Fruit fly (Drosophila melanogaster) whole organism, embryonic: Measurements from ENCODE around the gene Gpdh3.

ENCODE experiments used
- Abd-B ChIP-seq: fragments of 200-800 bp; sonication (Bioruptor generic); optimal IDR thresholded peaks from 2 replicates; lab custom pipeline; 2018; ENCODE audit warnings: missing biosample characterization, mild to moderate bottlenecking, missing genetic modification characterization, moderate library complexity
- Blimp-1 ChIP-seq: fragments of 200-800 bp; sonication (Bioruptor generic); optimal IDR thresholded peaks from 3 replicates; lab custom pipeline; 2018; ENCODE audit warnings: missing biosample characterization, missing genetic modification characterization, mild to moderate bottlenecking, moderate library complexity, missing genetic modification reagents
- CG10321 ChIP-seq: fragments of 200-800 bp; sonication (Bioruptor generic); IDR thresholded peaks from 2 replicates; pipeline ENCODE4 v1.3.6; 2022; ENCODE audit warnings: missing biosample characterization, missing genetic modification characterization
- CG11247 ChIP-seq: fragments of 200-800 bp; sonication (Bioruptor generic); IDR thresholded peaks from 2 replicates; pipeline ENCODE4 v1.3.6; 2022; ENCODE audit warnings: missing biosample characterization, missing genetic modification characterization
- CG12071 ChIP-seq: fragments of 200-800 bp; sonication (Bioruptor generic); optimal IDR thresholded peaks from 3 replicates; lab custom pipeline; 2018; ENCODE audit warnings: missing biosample characterization, mild to moderate bottlenecking, missing genetic modification characterization
- CG12391 ChIP-seq: fragments of 200-800 bp; sonication (Bioruptor generic); optimal IDR thresholded peaks from 3 replicates; lab custom pipeline; 2018; ENCODE audit warnings: missing biosample characterization, mild to moderate bottlenecking, missing genetic modification characterization, moderate library complexity
- CG12942 ChIP-seq: fragments of 200-800 bp; sonication (Bioruptor generic); optimal IDR thresholded peaks from 3 replicates; lab custom pipeline; 2016; ENCODE audit warnings: missing biosample characterization, missing genetic modification characterization
- CG13894 ChIP-seq: fragments of 200-800 bp; sonication (Bioruptor generic); optimal IDR thresholded peaks from 3 replicates; lab custom pipeline; 2018; ENCODE audit warnings: missing biosample characterization, mild to moderate bottlenecking, missing genetic modification characterization, moderate library complexity
- CG15269 ChIP-seq: fragments of 200-800 bp; sonication (Bioruptor generic); optimal IDR thresholded peaks from 2 replicates; lab custom pipeline; 2018; ENCODE audit warnings: missing biosample characterization, mild to moderate bottlenecking, missing genetic modification characterization, moderate library complexity
- CG16815 ChIP-seq: fragments of 200-800 bp; sonication (Bioruptor generic); optimal IDR thresholded peaks from 3 replicates; lab custom pipeline; 2017; ENCODE audit warnings: missing biosample characterization, mild to moderate bottlenecking, missing genetic modification characterization
- CG2120 ChIP-seq: fragments of 200-800 bp; sonication (Bioruptor generic); optimal IDR thresholded peaks from 3 replicates; lab custom pipeline; 2016; ENCODE audit warnings: missing biosample characterization, missing genetic modification characterization
- CG32767 ChIP-seq: fragments of 200-800 bp; sonication (Bioruptor generic); IDR thresholded peaks from 2 replicates; pipeline ENCODE4 v1.3.6; 2022; ENCODE audit warnings: missing biosample characterization, missing genetic modification characterization
- CG3281 ChIP-seq: fragments of 200-800 bp; sonication (Bioruptor generic); optimal IDR thresholded peaks from 3 replicates; lab custom pipeline; 2017; ENCODE audit warnings: missing biosample characterization, mild to moderate bottlenecking, missing genetic modification characterization
- CG6654 ChIP-seq: fragments of 200-800 bp; sonication (Bioruptor generic); optimal IDR thresholded peaks from 2 replicates; lab custom pipeline; 2017; ENCODE audit warnings: missing biosample characterization, mild to moderate bottlenecking, missing genetic modification characterization
- CG8944 ChIP-seq: fragments of 200-800 bp; sonication (Bioruptor generic); optimal IDR thresholded peaks from 3 replicates; lab custom pipeline; 2016; ENCODE audit warnings: missing biosample characterization, missing genetic modification characterization
- CG9876 ChIP-seq: fragments of 200-800 bp; sonication (Bioruptor generic); optimal IDR thresholded peaks from 2 replicates; lab custom pipeline; 2016; ENCODE audit warnings: missing biosample characterization, missing genetic modification characterization
- D ChIP-seq, 2 experiments: fragments of 200-800 bp in 1 of 2; fragments of >200 bp in 1 of 2; sonication (Bioruptor generic) in 1 of 2; optimal IDR thresholded peaks; 2 replicates in 1 of 2; 3 replicates in 1 of 2; lab custom pipeline; 2017; ENCODE audit warnings: mild to moderate bottlenecking in 1 of 2, missing biosample characterization in 1 of 2, missing genetic modification characterization in 1 of 2, missing genetic modification reagents in 1 of 2
- D19A ChIP-seq: fragments of 200-800 bp; optimal IDR thresholded peaks from 3 replicates; lab custom pipeline; 2019; ENCODE audit warnings: missing biosample characterization, mild to moderate bottlenecking, missing genetic modification characterization, moderate library complexity
- Dll ChIP-seq: fragments of 200-800 bp; sonication (Bioruptor generic); IDR thresholded peaks from 4 replicates; pipeline ENCODE4 v1.3.6; 2022; ENCODE audit warnings: missing biosample characterization, missing genetic modification characterization; ENCODE audit not compliant: partially characterized antibody
- HLH3B ChIP-seq: fragments of 200-800 bp; sonication (Bioruptor generic); IDR thresholded peaks from 2 replicates; pipeline ENCODE4 v1.3.6; 2022; ENCODE audit warnings: missing biosample characterization, missing genetic modification characterization
- HmgZ ChIP-seq: fragments of 200-800 bp; sonication (Bioruptor generic); optimal IDR thresholded peaks from 2 replicates; lab custom pipeline; 2018; ENCODE audit warnings: missing biosample characterization, mild to moderate bottlenecking, missing genetic modification characterization
- Hr78 ChIP-seq, 2 experiments: fragments of 200-800 bp in 1 of 2; fragments of >200 bp in 1 of 2; sonication (Bioruptor generic) in 1 of 2; optimal IDR thresholded peaks; 2 replicates each; lab custom pipeline; 2017 to 2019; ENCODE audit warnings: missing biosample characterization in 2 of 2, missing genetic modification characterization in 2 of 2, mild to moderate bottlenecking in 1 of 2, moderate library complexity in 1 of 2
- Jarid2 ChIP-seq: fragments of 200-800 bp; sonication (Bioruptor generic); optimal IDR thresholded peaks from 3 replicates; lab custom pipeline; 2017; ENCODE audit warnings: mild to moderate bottlenecking, missing biosample characterization, missing genetic modification reagents, missing genetic modification characterization
- Lpt ChIP-seq: fragments of >200 bp; optimal IDR thresholded peaks from 2 replicates; lab custom pipeline; 2018; ENCODE audit warnings: missing biosample characterization, missing genetic modification characterization
- MESR4 ChIP-seq: fragments of 200-800 bp; sonication (Bioruptor generic); optimal IDR thresholded peaks from 2 replicates; lab custom pipeline; 2018; ENCODE audit warnings: missing biosample characterization, mild to moderate bottlenecking, missing genetic modification characterization, moderate library complexity
- Meics ChIP-seq: fragments of 200-800 bp; sonication (Bioruptor generic); optimal IDR thresholded peaks from 2 replicates; lab custom pipeline; 2017; ENCODE audit warnings: missing biosample characterization, mild to moderate bottlenecking, missing genetic modification characterization
- Oaz ChIP-seq: fragments of 200-800 bp; sonication (Bioruptor generic); IDR thresholded peaks from 2 replicates; pipeline ENCODE4 v1.3.6; 2022; ENCODE audit warnings: missing biosample characterization, missing genetic modification characterization
- Six4 ChIP-seq: fragments of 200-800 bp; sonication (Bioruptor generic); optimal IDR thresholded peaks from 2 replicates; lab custom pipeline; 2016; ENCODE audit warnings: missing biosample characterization, missing genetic modification characterization
- Sry-β ChIP-seq: fragments of 200-800 bp; sonication (Bioruptor generic); optimal IDR thresholded peaks from 2 replicates; lab custom pipeline; 2018; ENCODE audit warnings: missing biosample characterization, mild to moderate bottlenecking, missing genetic modification characterization, moderate library complexity
- Stat92E ChIP-seq, 3 experiments: fragments of >200 bp in 2 of 3; fragments of 200-800 bp in 1 of 3; sonication (Bioruptor generic) in 1 of 3; optimal IDR thresholded peaks; 2 replicates each; lab custom pipeline; 2017 to 2019; ENCODE audit warnings: missing biosample characterization in 3 of 3, missing genetic modification characterization in 3 of 3, mild to moderate bottlenecking in 1 of 3, moderate library complexity in 1 of 3
- al ChIP-seq: fragments of 200-800 bp; sonication (Bioruptor generic); IDR thresholded peaks from 2 replicates; pipeline ENCODE4 v1.3.6; 2022; ENCODE audit warnings: missing biosample characterization, missing genetic modification characterization
- ase ChIP-seq: fragments of 200-800 bp; sonication (Bioruptor generic); IDR thresholded peaks from 3 replicates; pipeline ENCODE4 v1.3.6; 2022; ENCODE audit warnings: missing biosample characterization, missing genetic modification characterization
- bbx ChIP-seq: fragments of 200-800 bp; sonication (Bioruptor generic); IDR thresholded peaks from 2 replicates; pipeline ENCODE4 v1.3.6; 2022; ENCODE audit warnings: missing biosample characterization, missing genetic modification characterization; ENCODE audit not compliant: partially characterized antibody
- dysf ChIP-seq: fragments of 200-800 bp; sonication (Bioruptor generic); IDR thresholded peaks from 3 replicates; pipeline ENCODE4 v1.3.6; 2022; ENCODE audit warnings: missing biosample characterization, missing genetic modification characterization
- eyg ChIP-seq: fragments of 200-800 bp; sonication (Bioruptor generic); optimal IDR thresholded peaks from 3 replicates; lab custom pipeline; 2016; ENCODE audit warnings: missing biosample characterization, missing genetic modification characterization
- fu2 ChIP-seq: fragments of 200-800 bp; sonication (Bioruptor generic); optimal IDR thresholded peaks from 2 replicates; lab custom pipeline; 2016; ENCODE audit warnings: missing biosample characterization, missing genetic modification characterization
- hkb ChIP-seq, 2 experiments: fragments of 200-800 bp in 1 of 2; fragments of >200 bp in 1 of 2; sonication (Bioruptor generic) in 1 of 2; IDR thresholded peaks in 1 of 2; optimal IDR thresholded peaks in 1 of 2; 2 replicates each; pipeline versions ENCODE4 v1.3.6 to Lab custom; 2017 to 2022; ENCODE audit warnings: missing biosample characterization in 1 of 2, missing genetic modification characterization in 1 of 2
- jumu ChIP-seq: fragments of 200-800 bp; sonication (Bioruptor generic); optimal IDR thresholded peaks from 3 replicates; lab custom pipeline; 2016; ENCODE audit warnings: missing biosample characterization, missing genetic modification characterization
- mam ChIP-seq: fragments of 200-800 bp; sonication (Bioruptor generic); optimal IDR thresholded peaks from 3 replicates; lab custom pipeline; 2016; ENCODE audit warnings: missing biosample characterization, missing genetic modification characterization
- onecut ChIP-seq: fragments of 200-800 bp; sonication (Bioruptor generic); IDR thresholded peaks from 2 replicates; pipeline ENCODE4 v1.3.6; 2022; ENCODE audit warnings: missing biosample characterization, missing genetic modification characterization
- peb ChIP-seq: fragments of 200-800 bp; sonication (Bioruptor generic); IDR thresholded peaks from 2 replicates; pipeline ENCODE4 v1.3.6; 2022; ENCODE audit warnings: missing biosample characterization, missing genetic modification characterization
- phol ChIP-seq: fragments of 200-800 bp; sonication (Bioruptor generic); optimal IDR thresholded peaks from 3 replicates; lab custom pipeline; 2018; ENCODE audit warnings: missing biosample characterization, mild to moderate bottlenecking, missing genetic modification characterization, moderate library complexity
- ro ChIP-seq: fragments of 200-800 bp; sonication (Bioruptor generic); IDR thresholded peaks from 2 replicates; pipeline ENCODE4 v1.3.6; 2022; ENCODE audit warnings: missing biosample characterization, missing genetic modification characterization
- sens-2 ChIP-seq: fragments of 200-800 bp; sonication (Bioruptor generic); IDR thresholded peaks from 2 replicates; pipeline ENCODE4 v1.3.6; 2022; ENCODE audit warnings: missing biosample characterization, missing genetic modification characterization
- slou ChIP-seq: fragments of 200-800 bp; sonication (Bioruptor generic); optimal IDR thresholded peaks from 3 replicates; lab custom pipeline; 2016; ENCODE audit warnings: missing biosample characterization, missing genetic modification characterization
- stc ChIP-seq: fragments of 200-800 bp; sonication (Bioruptor generic); IDR thresholded peaks from 2 replicates; pipeline ENCODE4 v1.3.6; 2022; ENCODE audit warnings: missing biosample characterization, missing genetic modification characterization
- trem ChIP-seq: fragments of 200-800 bp; optimal IDR thresholded peaks from 3 replicates; lab custom pipeline; 2019; ENCODE audit warnings: missing biosample characterization, mild to moderate bottlenecking, missing genetic modification characterization, moderate library complexity
- tx ChIP-seq: fragments of 200-800 bp; sonication (Bioruptor generic); optimal IDR thresholded peaks from 2 replicates; lab custom pipeline; 2016; ENCODE audit warnings: missing biosample characterization, missing genetic modification characterization
- unpg ChIP-seq: fragments of 200-800 bp; sonication (Bioruptor generic); optimal IDR thresholded peaks from 3 replicates; lab custom pipeline; 2018; ENCODE audit warnings: missing biosample characterization, mild to moderate bottlenecking, missing genetic modification characterization, moderate library complexity
- wdn ChIP-seq: fragments of 200-800 bp; sonication (Bioruptor generic); IDR thresholded peaks from 2 replicates; pipeline ENCODE4 v1.3.6; 2022; ENCODE audit warnings: missing biosample characterization, missing genetic modification characterization

Gene Gpdh3

DNA sequence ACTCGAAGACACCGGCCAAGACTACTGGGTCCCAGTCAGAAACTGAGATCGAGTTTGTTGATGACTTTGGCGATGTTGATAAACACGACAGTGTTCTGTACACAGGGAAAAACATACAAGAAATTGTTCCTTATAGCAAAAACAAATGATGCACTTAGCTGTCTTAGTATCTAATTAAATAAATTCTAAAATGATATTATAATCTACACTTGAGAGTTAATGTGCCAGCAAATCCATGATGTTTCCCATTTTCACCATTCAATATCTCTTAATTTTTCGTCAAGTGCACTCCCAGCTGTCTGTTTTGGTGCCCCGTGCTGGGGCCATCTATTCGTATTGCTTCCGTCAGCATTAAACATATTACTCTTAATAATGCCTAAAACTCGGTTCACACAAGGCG is 18.4 kb downstream of the Gpdh3 start (continued):
- TF ChIP-seq hkb (optimal IDR thresholded peaks at IDR 0.05; lab: Kevin White, UChicago) (no peak), hkb (GFP tag; IDR thresholded peaks at IDR 0.05; lab: Robert Waterston, UW) (peak; percentile 51; the same call in 1 of the 2 replicates), unpg (no peak), al (GFP tag; lab: Robert Waterston, UW) (peak; percentile 28; the same call in 1 of the 2 replicates), CG9876 (GFP tag; lab: Kevin White, UChicago) (no peak), bbx (GFP tag; lab: Robert Waterston, UW) (no peak), onecut (GFP tag; lab: Robert Waterston, UW) (no peak), phol (tag; lab: Kevin White, UChicago) (no peak), CG3281 (GFP tag; lab: Kevin White, UChicago) (no peak), CG12071 (no peak), D (optimal IDR thresholded peaks at IDR 0.05; lab: Kevin White, UChicago) (no peak), D (GFP tag; optimal IDR thresholded peaks at IDR 0.05; lab: Kevin White, UChicago) (peak; percentile 17), Blimp-1 (no peak), mam (GFP tag; lab: Kevin White, UChicago) (no peak), tx (GFP tag; lab: Kevin White, UChicago) (no peak), CG12942 (GFP tag; lab: Kevin White, UChicago) (no peak), Lpt (GFP tag; lab: Kevin White, UChicago) (no peak), CG15269 (tag; lab: Kevin White, UChicago) (no peak), CG13894 (tag; lab: Kevin White, UChicago) (no peak), eyg (no peak), peb (GFP tag; lab: Robert Waterston, UW) (no peak), ase (GFP tag; lab: Robert Waterston, UW) (no peak), MESR4 (no peak), CG2120 (GFP tag; lab: Kevin White, UChicago) (peak; percentile 61), Meics (GFP tag; lab: Kevin White, UChicago) (peak; percentile 41), Abd-B (GFP tag; lab: Kevin White, UChicago) (peak; percentile 30), Hr78 (GFP tag; optimal IDR thresholded peaks at IDR 0.05; lab: Kevin White, UChicago) (no peak), Stat92E (GFP tag; optimal IDR thresholded peaks at IDR 0.05; lab: Kevin White, UChicago) (no peak), HLH3B (GFP tag; lab: Robert Waterston, UW) (peak; percentile 53; the same call in 1 of the 2 replicates), Six4 (GFP tag; lab: Kevin White, UChicago) (no peak), CG10321 (no peak), sens-2 (GFP tag; lab: Robert Waterston, UW) (no peak), Jarid2 (GFP tag; lab: Kevin White, UChicago) (no peak), Sry-β (no peak), wdn (GFP tag; lab: Robert Waterston, UW) (no peak), CG6654 (GFP tag; lab: Kevin White, UChicago) (no peak), D19A (no peak), CG32767 (GFP tag; lab: Robert Waterston, UW) (no peak), CG16815 (GFP tag; lab: Kevin White, UChicago) (no peak), Dll (no peak), trem (peak; percentile 15), dysf (GFP tag; lab: Robert Waterston, UW) (peak; percentile 83), fu2 (GFP tag; lab: Kevin White, UChicago) (no peak), jumu (GFP tag; lab: Kevin White, UChicago) (no peak), stc (GFP tag; lab: Robert Waterston, UW) (no peak), Oaz (GFP tag; lab: Robert Waterston, UW) (no peak), slou (GFP tag; lab: Kevin White, UChicago) (no peak), CG11247 (GFP tag; lab: Robert Waterston, UW) (no peak; the same call in 1 of the 2 replicates), HmgZ (no peak), ro (GFP tag; lab: Robert Waterston, UW) (no peak), CG12391 (peak; percentile 5), CG8944 (GFP tag; lab: Kevin White, UChicago) (no peak)
